Worm (Caenorhabditis elegans) whole organism, L1 larva: ENCODE results near the gene kle-2.

Experiments used
- C04F5.9 ChIP-seq: sonication (generic microtip); optimal IDR thresholded peaks from 2 replicates; lab custom pipeline; 2016; ENCODE audit warnings: missing genetic modification characterization, missing compliant biosample characterization
- aha-1 ChIP-seq: fragments of 150-350 bp; optimal IDR thresholded peaks from 2 replicates; lab custom pipeline; 2014; ENCODE audit warnings: missing biosample characterization, missing genetic modification characterization
- egl-27 ChIP-seq, 2 experiments: fragments of 150-350 bp in 1 of 2; sonication (generic microtip); optimal IDR thresholded peaks; 3 replicates each; lab custom pipeline; 2017 to 2018; ENCODE audit warnings: missing biosample characterization in 2 of 2, missing genetic modification characterization in 2 of 2, missing genetic modification reagents in 2 of 2
- grh-1 ChIP-seq: fragments of 200-800 bp; sonication (Bioruptor generic); IDR thresholded peaks from 2 replicates; pipeline ENCODE4 v1.3.6; 2022; ENCODE audit warnings: missing genetic modification reagents, missing genetic modification characterization, missing compliant biosample characterization
- lin-13 ChIP-seq: fragments of 150-350 bp; optimal IDR thresholded peaks from 2 replicates; lab custom pipeline; 2014; ENCODE audit warnings: missing biosample characterization, missing genetic modification reagents, missing genetic modification characterization
- lin-35 ChIP-seq, 2 experiments: fragments of 150-350 bp; optimal IDR thresholded peaks; 2 replicates each; lab custom pipeline; 2014; ENCODE audit warnings: missing biosample characterization in 2 of 2, missing genetic modification characterization in 2 of 2, missing genetic modification reagents in 2 of 2
- nhr-77 ChIP-seq: fragments of 150-350 bp; optimal IDR thresholded peaks from 2 replicates; lab custom pipeline; 2014; ENCODE audit warnings: missing biosample characterization, missing genetic modification characterization
- unc-62 ChIP-seq: fragments of 150-350 bp; optimal IDR thresholded peaks from 2 replicates; lab custom pipeline; 2014; ENCODE audit warnings: missing biosample characterization, missing genetic modification reagents, missing genetic modification characterization

- TF ChIP-seq unc-62: no peak
- peak; percentile 98 to 99 for TF ChIP-seq lin-35 (GFP tag; optimal IDR thresholded peaks at IDR 0.05; lab: Kevin White, UChicago)
- TF ChIP-seq aha-1 (tag; lab: Kevin White, UChicago): no peak
- peak; percentile 63 for TF ChIP-seq C04F5.9 (tag; lab: Kevin White, UChicago)
- TF ChIP-seq grh-1: peak; percentile 69
- peak; percentile 61 for TF ChIP-seq nhr-77 (tag; lab: Kevin White, UChicago)
- peak; percentile 70 for TF ChIP-seq lin-13 (GFP tag; lab: Kevin White, UChicago)
- no peak for TF ChIP-seq egl-27 (tag; optimal IDR thresholded peaks at IDR 0.05; lab: Kevin White, UChicago)
These were observed 698 bp upstream of the kle-2 start, which contains the start of gene C29E4.12 for ce11 chrIII:7940819-7941218.
